Fruit fly (Drosophila melanogaster): ENCODE measurements around the gene Usp30.

DNA sequence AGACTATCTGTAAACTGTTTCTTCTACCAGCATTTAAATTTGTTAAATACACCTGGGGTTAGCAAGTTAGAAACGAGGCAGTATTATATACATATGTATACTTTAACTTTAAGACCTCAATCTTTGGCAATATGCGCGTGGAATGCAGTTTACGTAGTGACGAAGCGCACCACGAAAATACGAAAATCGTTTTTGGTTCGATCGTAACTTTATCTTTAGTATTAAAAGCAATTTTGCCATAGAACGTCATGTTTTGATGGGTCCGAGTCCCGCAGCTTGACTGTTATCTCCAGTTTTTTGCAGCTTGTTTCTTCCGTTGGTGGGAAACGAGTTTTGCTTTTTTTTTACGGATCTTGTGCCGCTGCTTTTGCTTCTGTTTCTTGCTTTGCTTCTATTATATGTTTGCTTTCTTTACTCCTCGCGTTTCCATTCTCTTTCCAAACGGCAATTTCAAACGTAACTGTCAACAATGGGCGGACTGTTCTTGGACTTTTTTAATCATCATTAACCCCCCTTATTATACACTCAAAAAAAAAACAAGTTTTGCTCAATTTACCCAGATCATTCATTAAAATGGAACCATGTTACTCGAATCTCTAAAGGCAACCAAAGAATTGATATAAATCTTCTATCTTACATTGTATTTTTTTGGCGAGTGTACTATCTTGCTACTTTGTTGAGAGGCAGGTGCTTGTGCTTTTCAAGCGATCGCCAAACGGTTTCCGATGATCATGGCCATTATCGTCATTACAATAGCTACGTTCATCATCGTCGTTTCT is 12.3 kb upstream of the Usp30 start:
- TF ChIP-seq br (GFP tag; optimal IDR thresholded peaks at IDR 0.05) (peak; percentile 67), sv (GFP tag; optimal IDR thresholded peaks at IDR 0.05) (no peak), Sp1 (GFP tag; optimal IDR thresholded peaks at IDR 0.05) (peak; percentile 29), GATAd (GFP tag; optimal IDR thresholded peaks at IDR 0.05) (no peak), Hnf4 (GFP tag; optimal IDR thresholded peaks at IDR 0.05) (peak; percentile 58)
